Worm (Caenorhabditis elegans): ENCODE results near the gene ced-11.

DNA sequence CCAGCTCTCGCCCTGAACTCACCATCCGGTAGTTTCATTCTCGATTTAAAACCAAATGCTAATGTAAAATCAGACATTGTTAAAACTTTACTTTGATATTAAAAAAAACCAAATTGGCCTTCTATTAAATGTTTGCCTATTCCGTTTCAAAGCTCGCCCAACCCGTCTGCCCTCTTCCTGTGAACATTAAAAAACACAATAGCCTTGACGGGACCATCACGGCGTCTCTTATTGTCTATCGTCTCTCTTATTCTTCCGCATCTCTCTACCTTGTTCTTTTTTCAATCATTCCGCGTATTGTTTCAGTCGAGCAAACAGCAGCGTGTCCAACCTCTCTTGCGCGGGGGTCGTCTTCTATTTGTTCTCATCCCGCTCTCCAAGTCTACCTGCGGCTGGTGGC is 4.7 kb upstream of the ced-11 start, which contains the start of gene ZK512.1:
- TF ChIP-seq Y79H2A.3 (GFP tag; conservative IDR thresholded peaks at IDR 0.05) (no peak), ceh-27 (GFP tag; optimal IDR thresholded peaks at IDR 0.05) (no peak), gei-17 (GFP tag; optimal IDR thresholded peaks at IDR 0.05) (no peak), zim-3 (tag; optimal IDR thresholded peaks at IDR 0.05) (no peak), unc-62 (GFP tag; optimal IDR thresholded peaks at IDR 0.05) (no peak), mxl-1 (tag; optimal IDR thresholded peaks at IDR 0.05) (no peak), F49E8.2 (tag; optimal IDR thresholded peaks at IDR 0.05; ENCODE audit: insufficient read depth) (no peak), unc-130 (GFP tag; optimal IDR thresholded peaks at IDR 0.05) (no peak), dpff-1 (tag; optimal IDR thresholded peaks at IDR 0.05) (no peak)
